Worm (Caenorhabditis elegans): ENCODE results near the gene Y32F6A.4.

Y32F6A.4 gene

DNA sequence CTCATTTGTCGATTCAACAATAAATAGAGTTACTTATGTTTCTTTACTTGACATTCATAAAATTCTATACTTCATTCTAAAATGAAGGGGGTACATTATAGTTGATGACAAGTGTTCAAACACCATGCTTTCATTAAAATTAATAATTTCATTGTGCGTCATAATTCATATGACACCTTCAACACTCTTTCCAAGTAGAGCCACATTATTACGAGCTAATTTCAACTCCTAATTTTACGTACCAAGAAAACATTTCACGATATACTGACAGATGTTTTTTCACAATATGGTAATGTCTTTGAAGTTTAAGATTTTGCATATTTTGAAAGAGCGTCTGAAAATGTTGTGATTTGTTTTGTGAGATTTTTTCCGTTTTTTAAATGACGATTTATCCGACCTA lies 31.6 kb upstream of the Y32F6A.4 start:
- TF ChIP-seq nhr-43 (tag; optimal IDR thresholded peaks at IDR 0.05; ENCODE audit: poor library complexity, severe bottlenecking) (no peak), lin-39 (tag; optimal IDR thresholded peaks at IDR 0.05) (no peak), pha-4 (tag; optimal IDR thresholded peaks at IDR 0.05) (no peak), snpc-4 (tag; optimal IDR thresholded peaks at IDR 0.05) (no peak)

DNA sequence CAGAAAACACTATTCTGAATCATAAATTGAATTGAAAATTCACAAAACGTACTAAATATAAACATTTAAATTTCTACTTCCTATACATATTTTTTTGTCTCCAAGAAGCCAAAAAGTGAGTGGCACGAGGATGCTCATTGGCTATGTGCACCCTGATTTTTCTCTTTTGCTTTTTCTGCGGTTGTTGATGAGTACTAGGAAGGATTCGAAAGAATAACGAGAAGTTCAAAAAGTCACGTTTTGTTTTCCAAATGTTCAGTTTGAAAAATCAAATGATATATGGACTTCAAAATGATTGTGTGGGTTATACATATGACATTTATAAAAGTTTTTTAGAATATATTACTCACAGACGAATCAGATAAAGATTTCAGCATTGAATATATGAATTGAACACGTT lies 30.9 kb upstream of the Y32F6A.4 start:
- peak; percentile 39 for TF ChIP-seq nfya-1 (tag; optimal IDR thresholded peaks at IDR 0.05; ENCODE audit: insufficient read depth)
- TF ChIP-seq ama-1 (optimal IDR thresholded peaks at IDR 0.05) = peak; percentile 1
- no peak for TF ChIP-seq nhr-23 (tag; optimal IDR thresholded peaks at IDR 0.05)
- TF ChIP-seq eor-1 (tag; optimal IDR thresholded peaks at IDR 0.05) = no peak
- peak; percentile 26 for TF ChIP-seq lin-39 (tag; optimal IDR thresholded peaks at IDR 0.05)
- no peak for TF ChIP-seq egl-5 (tag; optimal IDR thresholded peaks at IDR 0.05)
- peak; percentile 14 for TF ChIP-seq nhr-43 (tag; optimal IDR thresholded peaks at IDR 0.05; ENCODE audit: poor library complexity, severe bottlenecking)
- no peak for TF ChIP-seq nhr-25 (tag; optimal IDR thresholded peaks at IDR 0.05)

DNA sequence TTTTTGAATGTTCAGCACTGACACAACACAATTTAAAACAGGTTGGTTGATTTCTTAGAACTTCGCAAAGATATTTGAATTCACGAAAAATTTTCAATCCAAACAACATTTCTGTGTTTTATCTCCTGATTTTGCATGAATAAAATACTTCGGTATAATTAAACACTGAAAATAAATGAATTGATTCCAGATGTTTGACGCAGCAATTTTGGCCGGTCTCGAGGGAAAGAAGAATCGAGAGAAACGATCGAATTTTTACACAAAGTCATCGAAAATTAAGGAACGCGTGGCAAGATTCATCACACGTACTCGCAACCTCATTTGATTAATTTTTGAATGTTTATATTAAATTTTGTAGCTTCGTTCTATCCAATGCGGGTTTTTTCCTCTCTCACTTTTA lies 30.3 kb upstream of the Y32F6A.4 start:
- TF ChIP-seq fos-1 (tag; optimal IDR thresholded peaks at IDR 0.05) = no peak
- no peak for TF ChIP-seq ztf-4 (tag; optimal IDR thresholded peaks at IDR 0.05)
- TF ChIP-seq lsy-12 (tag; optimal IDR thresholded peaks at IDR 0.05) = no peak
- no peak for TF ChIP-seq nhr-12 (tag; optimal IDR thresholded peaks at IDR 0.05)
- no peak for TF ChIP-seq unc-62 (GFP tag; optimal IDR thresholded peaks at IDR 0.05)
- no peak for TF ChIP-seq ceh-28 (tag; optimal IDR thresholded peaks at IDR 0.05)
- no peak for TF ChIP-seq mdl-1 (tag; optimal IDR thresholded peaks at IDR 0.05)

DNA sequence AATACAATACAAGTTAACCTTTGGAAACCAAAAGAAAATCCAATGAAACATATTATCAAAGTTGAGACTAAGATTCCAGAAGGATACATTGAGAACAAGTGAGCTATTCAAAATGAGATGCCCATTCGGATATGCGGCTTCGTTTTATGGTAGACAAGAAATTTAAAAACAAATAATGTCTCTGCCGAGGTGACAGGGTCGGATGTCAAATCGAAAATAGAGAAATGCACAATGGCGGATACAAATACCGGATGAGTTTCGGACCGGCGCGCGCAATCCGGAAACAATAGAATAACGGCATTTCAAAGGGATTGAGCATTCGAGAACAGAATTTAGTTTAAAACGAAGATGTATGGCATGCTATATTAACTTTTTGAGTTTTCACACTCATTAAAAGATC lies 29.4 kb upstream of the Y32F6A.4 start, which contains the start of gene F22E12.3:
F22E12.3 (minus strand) TSS at position 101 of the 400 bp plus-strand sequence.
- TF ChIP-seq ama-1 (optimal IDR thresholded peaks at IDR 0.05) (peak; percentile 10), nfya-1 (tag; optimal IDR thresholded peaks at IDR 0.05; ENCODE audit: insufficient read depth) (no peak)

DNA sequence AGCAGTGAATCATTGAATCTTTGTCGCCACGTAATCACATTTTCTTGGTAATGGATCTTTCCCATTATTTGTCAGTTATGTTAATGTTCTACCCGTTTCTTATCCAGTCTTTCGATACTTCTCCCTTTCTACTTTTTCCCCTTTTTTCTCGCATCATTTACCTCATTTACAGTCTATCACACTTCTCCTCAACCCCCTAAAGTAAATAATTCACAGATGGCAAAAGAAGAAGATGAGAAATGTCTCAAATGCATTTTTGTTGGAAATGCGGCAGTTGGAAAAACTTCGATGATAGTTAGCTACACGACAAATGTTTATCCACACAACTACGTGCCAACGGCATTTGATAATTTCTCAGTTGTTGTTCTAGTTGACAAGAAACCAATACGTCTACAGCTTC lies 28.2 kb upstream of the Y32F6A.4 start, which contains the start of gene chw-1:
chw-1 (plus strand) TSS at position 217 of the 400 bp plus-strand sequence.
- TF ChIP-seq ceh-28 (tag; optimal IDR thresholded peaks at IDR 0.05) (no peak), R02D3.7 (tag; optimal IDR thresholded peaks at IDR 0.05) (no peak), nhr-28 (tag; optimal IDR thresholded peaks at IDR 0.05) (no peak)

DNA sequence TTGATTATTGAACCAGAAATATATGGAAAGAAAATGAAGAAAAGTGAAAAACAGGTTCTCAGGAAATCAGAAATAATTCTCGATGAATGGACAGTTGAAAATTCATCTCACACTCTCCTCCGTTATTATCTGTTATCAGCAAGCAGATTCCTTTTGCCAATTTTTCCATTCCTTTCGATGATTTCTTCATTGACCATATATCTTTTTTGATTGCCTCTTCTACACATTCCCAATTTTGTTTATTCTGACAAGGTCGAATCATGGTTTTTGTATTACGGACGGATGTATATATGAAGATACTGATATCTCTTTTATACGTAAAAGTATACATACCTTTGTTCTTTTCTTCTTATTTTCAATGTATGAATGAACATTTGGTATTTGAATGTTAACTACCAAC lies 26.8 kb upstream of the Y32F6A.4 start:
- peak; percentile 34 for TF ChIP-seq nhr-43 (tag; optimal IDR thresholded peaks at IDR 0.05; ENCODE audit: poor library complexity, severe bottlenecking)
- no peak for TF ChIP-seq nhr-23 (tag; optimal IDR thresholded peaks at IDR 0.05)
- peak in 1 of 3 experiments; percentile 9 for TF ChIP-seq elt-3 (tag; optimal IDR thresholded peaks at IDR 0.05)
- TF ChIP-seq pqm-1 (tag; optimal IDR thresholded peaks at IDR 0.05) = no peak

DNA sequence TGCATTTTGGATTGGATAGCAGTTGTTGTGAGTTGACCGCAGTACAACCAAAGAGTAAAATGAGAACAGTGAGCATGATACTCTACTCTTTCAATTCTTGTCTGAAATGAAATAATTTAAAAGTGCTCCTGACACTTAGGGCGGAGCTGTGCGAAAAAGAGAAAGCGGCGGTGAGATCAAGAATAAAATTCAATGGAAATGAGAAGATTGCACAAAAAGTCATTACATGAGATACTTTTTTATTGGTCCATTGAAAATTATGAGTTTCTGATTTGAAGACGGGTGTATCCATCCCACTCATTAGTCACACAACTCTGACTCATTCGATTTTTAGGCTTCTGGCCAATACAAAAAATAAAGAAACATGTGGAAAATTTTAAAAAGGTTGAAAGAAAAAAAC lies 23.4 kb upstream of the Y32F6A.4 start, which contains the start of gene F22E12.1:
F22E12.1 (minus strand) TSS at position 101 of the 400 bp plus-strand sequence.
- no peak for TF ChIP-seq ama-1 (optimal IDR thresholded peaks at IDR 0.05)

DNA sequence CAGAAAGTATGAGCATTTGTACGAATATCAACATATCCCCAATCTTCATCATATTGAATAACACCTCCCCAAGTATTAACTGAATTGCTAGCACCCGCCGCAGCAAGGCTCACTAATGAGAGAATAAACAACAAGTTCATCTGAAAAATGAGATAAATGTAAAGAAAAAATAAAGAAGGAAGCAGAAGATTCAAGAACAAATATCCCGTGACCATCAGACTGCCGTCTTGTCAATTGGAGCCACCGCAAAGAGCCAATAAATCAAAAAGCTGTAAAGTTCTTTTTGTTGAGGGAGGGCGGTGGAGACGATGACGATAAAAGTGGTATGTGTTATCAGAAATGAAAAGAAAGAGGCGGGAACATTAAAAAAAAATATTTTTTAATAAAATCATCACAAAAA lies 19.6 kb upstream of the Y32F6A.4 start, which contains the start of gene Y32F6A.5:
Y32F6A.5 (minus strand) TSS at position 140 of the 400 bp plus-strand sequence.
- peak; percentile 32 for TF ChIP-seq nfya-1 (tag; optimal IDR thresholded peaks at IDR 0.05; ENCODE audit: insufficient read depth)
- TF ChIP-seq pha-4 (tag; optimal IDR thresholded peaks at IDR 0.05) = no peak

DNA sequence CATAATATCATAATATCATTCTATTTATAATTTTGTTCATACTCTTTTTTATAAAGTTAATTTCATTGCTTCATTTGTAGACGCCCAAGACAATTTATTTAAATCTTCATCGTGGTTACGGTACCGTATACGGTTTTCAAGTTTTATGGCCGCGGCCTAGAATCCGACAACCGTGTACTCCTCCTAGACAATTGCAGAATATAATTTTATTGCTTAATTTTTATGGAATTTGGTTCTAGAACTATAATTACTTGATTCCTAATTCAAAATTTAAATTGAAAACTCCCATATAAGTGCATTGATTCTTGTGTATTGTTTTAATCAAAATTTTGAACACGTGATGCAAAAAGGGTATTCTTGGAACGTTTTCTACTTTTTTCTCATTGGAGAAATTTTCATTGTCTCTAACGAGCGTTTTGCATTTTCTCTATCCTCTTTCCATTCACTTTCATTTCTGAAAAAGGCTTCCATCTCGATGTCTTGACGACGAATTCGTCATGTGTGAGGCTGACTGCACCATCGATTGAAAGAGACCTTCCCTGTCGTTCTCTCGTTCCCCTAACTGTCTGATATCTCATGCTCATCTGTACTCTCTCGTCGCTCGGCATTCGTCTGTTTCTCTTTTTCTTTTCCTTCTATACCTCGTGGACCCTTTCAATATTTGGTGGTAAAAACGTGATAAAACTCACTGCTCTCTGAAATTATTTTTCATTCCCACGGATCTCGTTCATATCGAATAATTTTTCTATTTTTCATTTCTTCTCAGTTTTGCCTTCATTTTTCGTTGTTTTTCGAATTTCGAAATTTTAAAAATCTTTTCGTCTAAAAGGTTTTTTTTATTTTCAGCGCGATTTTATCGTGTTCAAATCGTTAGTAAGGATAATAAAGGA lies 7.5 kb upstream of the Y32F6A.4 start, which contains the start of gene pap-1:
pap-1 (plus strand) TSS at position 840 of the 890 bp plus-strand sequence.
- TF ChIP-seq zag-1 (tag; optimal IDR thresholded peaks at IDR 0.05) (no peak), ztf-4 (tag; optimal IDR thresholded peaks at IDR 0.05) (no peak), pha-4 (tag; optimal IDR thresholded peaks at IDR 0.05) (peak; percentile 3), aly-2 (tag; optimal IDR thresholded peaks at IDR 0.05) (no peak), ztf-11 (tag; optimal IDR thresholded peaks at IDR 0.05) (no peak), nhr-23 (tag; optimal IDR thresholded peaks at IDR 0.05) (no peak), nfya-1 (tag; optimal IDR thresholded peaks at IDR 0.05; ENCODE audit: insufficient read depth) (peak; percentile 49), elt-1 (tag; optimal IDR thresholded peaks at IDR 0.05) (no peak), nhr-43 (tag; optimal IDR thresholded peaks at IDR 0.05; ENCODE audit: poor library complexity, severe bottlenecking) (peak; percentile 15), lin-15B (tag; optimal IDR thresholded peaks at IDR 0.05) (peak; percentile 1), ceh-28 (tag; optimal IDR thresholded peaks at IDR 0.05) (peak; percentile 76), elt-2 (tag; optimal IDR thresholded peaks at IDR 0.05) (peak; percentile 21), hmg-11 (tag; optimal IDR thresholded peaks at IDR 0.05) (peak; percentile 60), jun-1 (tag; optimal IDR thresholded peaks at IDR 0.05) (no peak)

All from whole organism, L3 larva.